Worm (Caenorhabditis elegans) whole organism, early embryonic: ENCODE results near the gene smcl-1.

ENCODE experiments used
- ama-1 ChIP-seq: fragments of 150-350 bp; optimal IDR thresholded peaks from 2 replicates; lab custom pipeline; 2014
- ets-7 ChIP-seq: sonication (generic microtip); optimal IDR thresholded peaks from 2 replicates; lab custom pipeline; 2016; ENCODE audit warnings: missing genotype, missing genetic modification characterization, missing compliant biosample characterization
- hnd-1 ChIP-seq: sonication (generic microtip); optimal IDR thresholded peaks from 2 replicates; lab custom pipeline; 2016; ENCODE audit warnings: missing genetic modification characterization, missing compliant biosample characterization
- tbx-11 ChIP-seq: fragments of 200-800 bp; sonication (Bioruptor generic); IDR thresholded peaks from 2 replicates; pipeline ENCODE4 v1.3.6; 2022; ENCODE audit warnings: missing genetic modification characterization, missing compliant biosample characterization
- tra-4 ChIP-seq: sonication (generic microtip); optimal IDR thresholded peaks from 2 replicates; lab custom pipeline; 2017; ENCODE audit warnings: missing genetic modification characterization, missing compliant biosample characterization

ce11 chrX:11702236-11702635, 9.0 kb downstream of the smcl-1 start, which contains the start of gene C44C10.3:
- no peak for TF ChIP-seq tbx-11 (GFP tag; lab: Robert Waterston, UW)
- TF ChIP-seq hnd-1 = no peak
- TF ChIP-seq ama-1 (lab: Kevin White, UChicago) = no peak
- no peak for TF ChIP-seq ets-7 (tag; lab: Kevin White, UChicago)
- TF ChIP-seq tra-4 (tag; lab: Kevin White, UChicago) = no peak
